Fruit fly (Drosophila melanogaster): Measurements from ENCODE around the gene Shaw.

dm6 chr2L:3693082-3693481 lies 24.9 kb upstream of the Shaw start, which contains the start of gene CG3513:
- TF ChIP-seq psq (optimal IDR thresholded peaks at IDR 0.05) (no peak), usp (GFP tag; optimal IDR thresholded peaks at IDR 0.05) (no peak), pan (optimal IDR thresholded peaks at IDR 0.05) (no peak), CG8478 (optimal IDR thresholded peaks at IDR 0.05) (no peak)

Measured in whole organism.